Fruit fly (Drosophila melanogaster) whole organism, embryonic: ENCODE measurements around the gene dbo.

Source experiments
- Abd-B ChIP-seq: fragments of 200-800 bp; sonication (Bioruptor generic); optimal IDR thresholded peaks from 2 replicates; lab custom pipeline; 2018; ENCODE audit warnings: missing biosample characterization, mild to moderate bottlenecking, missing genetic modification characterization, moderate library complexity
- CG1024 ChIP-seq: fragments of 200-800 bp; sonication (Bioruptor generic); IDR thresholded peaks from 2 replicates; pipeline ENCODE4 v1.3.6; 2022; ENCODE audit warnings: missing biosample characterization, missing genetic modification characterization
- CG10366 ChIP-seq: fragments of 200-800 bp; sonication (Bioruptor generic); IDR thresholded peaks from 2 replicates; pipeline ENCODE4 v1.3.6; 2022; ENCODE audit warnings: missing biosample characterization, missing genetic modification characterization
- CG10979 ChIP-seq: fragments of 200-800 bp; sonication (Bioruptor generic); optimal IDR thresholded peaks from 2 replicates; lab custom pipeline; 2018; ENCODE audit warnings: missing biosample characterization, mild to moderate bottlenecking, missing genetic modification characterization, moderate library complexity
- CG11093 ChIP-seq: fragments of 200-800 bp; sonication (Bioruptor generic); IDR thresholded peaks from 3 replicates; pipeline ENCODE4 v1.3.6; 2022; ENCODE audit warnings: missing biosample characterization, missing genetic modification characterization
- CG13424 ChIP-seq: fragments of 200-800 bp; sonication (Bioruptor generic); optimal IDR thresholded peaks from 2 replicates; lab custom pipeline; 2019; ENCODE audit warnings: missing biosample characterization, mild to moderate bottlenecking, missing genetic modification characterization, moderate library complexity
- CG14710 ChIP-seq: fragments of 200-800 bp; sonication (Bioruptor generic); optimal IDR thresholded peaks from 3 replicates; lab custom pipeline; 2019; ENCODE audit warnings: missing biosample characterization, mild to moderate bottlenecking, missing genetic modification characterization, moderate library complexity
- CG15073 ChIP-seq: fragments of 200-800 bp; sonication (Bioruptor generic); optimal IDR thresholded peaks from 2 replicates; lab custom pipeline; 2016; ENCODE audit warnings: missing biosample characterization, missing genetic modification characterization
- CG15269 ChIP-seq: fragments of 200-800 bp; sonication (Bioruptor generic); optimal IDR thresholded peaks from 2 replicates; lab custom pipeline; 2018; ENCODE audit warnings: missing biosample characterization, mild to moderate bottlenecking, missing genetic modification characterization, moderate library complexity
- CG1647 ChIP-seq: fragments of 200-800 bp; sonication (Bioruptor generic); optimal IDR thresholded peaks from 3 replicates; lab custom pipeline; 2016; ENCODE audit warnings: missing biosample characterization, missing genetic modification characterization
- CG17186 ChIP-seq: fragments of 200-800 bp; sonication (Bioruptor generic); optimal IDR thresholded peaks from 3 replicates; lab custom pipeline; 2017; ENCODE audit warnings: missing biosample characterization, missing genetic modification reagents, missing genetic modification characterization
- CG17328 ChIP-seq: fragments of 200-800 bp; sonication (Bioruptor generic); IDR thresholded peaks from 2 replicates; pipeline ENCODE4 v1.3.6; 2022; ENCODE audit warnings: missing biosample characterization, missing genetic modification characterization
- CG17385 ChIP-seq: fragments of 200-800 bp; sonication (Bioruptor generic); optimal IDR thresholded peaks from 3 replicates; lab custom pipeline; 2018; ENCODE audit warnings: missing biosample characterization, mild to moderate bottlenecking, missing genetic modification characterization
- CG2199 ChIP-seq: fragments of 200-800 bp; sonication (Bioruptor generic); IDR thresholded peaks from 3 replicates; pipeline ENCODE4 v1.3.6; 2022; ENCODE audit warnings: missing biosample characterization, missing genetic modification characterization
- CG7987 ChIP-seq: fragments of 200-800 bp; sonication (Bioruptor generic); optimal IDR thresholded peaks from 2 replicates; lab custom pipeline; 2018; ENCODE audit warnings: missing biosample characterization, mild to moderate bottlenecking, missing genetic modification characterization, moderate library complexity
- CG9437 ChIP-seq: fragments of 200-800 bp; sonication (Bioruptor generic); optimal IDR thresholded peaks from 2 replicates; lab custom pipeline; 2018; ENCODE audit warnings: missing biosample characterization, mild to moderate bottlenecking, missing genetic modification characterization
- Dad ChIP-seq: fragments of 200-800 bp; sonication (Bioruptor generic); optimal IDR thresholded peaks from 3 replicates; lab custom pipeline; 2016; ENCODE audit warnings: missing biosample characterization, missing genetic modification characterization
- Drgx ChIP-seq: fragments of 200-800 bp; sonication (Bioruptor generic); IDR thresholded peaks from 2 replicates; pipeline ENCODE4 v1.3.6; 2022; ENCODE audit warnings: missing biosample characterization, missing genetic modification characterization
- ERR ChIP-seq: fragments of 200-800 bp; sonication (Bioruptor generic); optimal IDR thresholded peaks from 2 replicates; lab custom pipeline; 2016; ENCODE audit warnings: missing biosample characterization, missing genetic modification characterization
- HLH54F ChIP-seq: fragments of 200-800 bp; sonication (Bioruptor generic); optimal IDR thresholded peaks from 3 replicates; lab custom pipeline; 2016; ENCODE audit warnings: missing biosample characterization, missing genetic modification characterization
- HmgZ ChIP-seq: fragments of 200-800 bp; sonication (Bioruptor generic); optimal IDR thresholded peaks from 2 replicates; lab custom pipeline; 2018; ENCODE audit warnings: missing biosample characterization, mild to moderate bottlenecking, missing genetic modification characterization
- Ravus ChIP-seq: fragments of 200-800 bp; sonication (Bioruptor generic); IDR thresholded peaks from 2 replicates; pipeline ENCODE4 v1.3.6; 2022; ENCODE audit warnings: missing biosample characterization, missing genetic modification characterization
- Rx ChIP-seq: fragments of 200-800 bp; sonication (Bioruptor generic); IDR thresholded peaks from 2 replicates; pipeline ENCODE4 v1.3.6; 2022; ENCODE audit warnings: missing biosample characterization, missing genetic modification characterization
- Taf1 ChIP-seq: fragments of 200-800 bp; sonication (Bioruptor generic); IDR thresholded peaks from 2 replicates; pipeline ENCODE4 v1.3.6; 2022; ENCODE audit warnings: missing biosample characterization, missing genetic modification characterization
- Trl ChIP-seq, 3 experiments: fragments of >200 bp in 2 of 3; fragments of 200-800 bp in 1 of 3; sonication (Bioruptor generic) in 1 of 3; optimal IDR thresholded peaks; 2 replicates in 1 of 3; 3 replicates in 2 of 3; lab custom pipeline; 2016 to 2017; ENCODE audit warnings: missing biosample characterization in 1 of 3, missing genetic modification characterization in 1 of 3
- Usf ChIP-seq: fragments of 200-800 bp; sonication (Bioruptor generic); optimal IDR thresholded peaks from 2 replicates; lab custom pipeline; 2017; ENCODE audit warnings: missing genotype, missing biosample characterization, missing genetic modification characterization
- abd-A ChIP-seq: fragments of 200-800 bp; sonication (Bioruptor generic); optimal IDR thresholded peaks from 3 replicates; lab custom pipeline; 2019; ENCODE audit warnings: missing biosample characterization, mild to moderate bottlenecking, missing genetic modification characterization, moderate library complexity
- ase ChIP-seq: fragments of 200-800 bp; sonication (Bioruptor generic); IDR thresholded peaks from 3 replicates; pipeline ENCODE4 v1.3.6; 2022; ENCODE audit warnings: missing biosample characterization, missing genetic modification characterization
- ash1 ChIP-seq: fragments of 200-800 bp; sonication (Bioruptor generic); optimal IDR thresholded peaks from 2 replicates; lab custom pipeline; 2018; ENCODE audit warnings: missing biosample characterization, mild to moderate bottlenecking, missing genetic modification characterization
- bab2 ChIP-seq: fragments of 200-800 bp; sonication (Bioruptor generic); optimal IDR thresholded peaks from 2 replicates; lab custom pipeline; 2016; ENCODE audit warnings: missing biosample characterization, missing genetic modification characterization
- br ChIP-seq: fragments of >200 bp; optimal IDR thresholded peaks from 2 replicates; lab custom pipeline; 2017
- cg ChIP-seq: fragments of 200-800 bp; sonication (Bioruptor generic); optimal IDR thresholded peaks from 3 replicates; lab custom pipeline; 2019; ENCODE audit warnings: missing biosample characterization, mild to moderate bottlenecking, missing genetic modification characterization, moderate library complexity
- chinmo ChIP-seq: fragments of 200-800 bp; sonication (Bioruptor generic); IDR thresholded peaks from 4 replicates; pipeline ENCODE4 v1.3.6; 2022; ENCODE audit warnings: missing biosample characterization, missing genetic modification characterization; ENCODE audit not compliant: partially characterized antibody
- dm ChIP-seq: fragments of 200-800 bp; sonication (Bioruptor generic); optimal IDR thresholded peaks from 3 replicates; lab custom pipeline; 2016; ENCODE audit warnings: missing biosample characterization, missing genetic modification characterization
- dmrt99B ChIP-seq: fragments of 200-800 bp; sonication (Bioruptor generic); optimal IDR thresholded peaks from 2 replicates; lab custom pipeline; 2018; ENCODE audit warnings: missing biosample characterization, mild to moderate bottlenecking, missing genetic modification characterization, moderate library complexity
- grau ChIP-seq: fragments of 200-800 bp; optimal IDR thresholded peaks from 3 replicates; lab custom pipeline; 2019; ENCODE audit warnings: missing biosample characterization, mild to moderate bottlenecking, missing genetic modification characterization, moderate library complexity
- inv ChIP-seq: fragments of 200-800 bp; sonication (Bioruptor generic); IDR thresholded peaks from 2 replicates; pipeline ENCODE4 v1.3.6; 2022; ENCODE audit warnings: missing biosample characterization, missing genetic modification characterization; ENCODE audit not compliant: partially characterized antibody
- ken ChIP-seq: fragments of 200-800 bp; sonication (Bioruptor generic); IDR thresholded peaks from 3 replicates; pipeline ENCODE4 v1.3.6; 2022; ENCODE audit warnings: missing biosample characterization, missing genetic modification characterization
- kni ChIP-seq: fragments of 200-800 bp; sonication (Bioruptor generic); optimal IDR thresholded peaks from 3 replicates; lab custom pipeline; 2017; ENCODE audit warnings: mild to moderate bottlenecking, missing biosample characterization, missing genetic modification reagents, missing genetic modification characterization
- mld ChIP-seq: fragments of 200-800 bp; sonication (Bioruptor generic); IDR thresholded peaks from 3 replicates; pipeline ENCODE4 v1.3.6; 2022; ENCODE audit warnings: missing biosample characterization, missing genetic modification characterization; ENCODE audit not compliant: partially characterized antibody
- pan ChIP-seq, 4 experiments: fragments of >200 bp in 3 of 4; fragments of 200-800 bp in 1 of 4; sonication (Bioruptor generic) in 1 of 4; optimal IDR thresholded peaks in 3 of 4; IDR thresholded peaks in 1 of 4; 2 replicates each; pipeline versions ENCODE4 v1.3.6 to Lab custom; 2017 to 2022; ENCODE audit warnings: missing biosample characterization in 2 of 4, missing genetic modification characterization in 2 of 4, mixed read lengths in 1 of 4
- prd ChIP-seq, 3 experiments: fragments of >200 bp in 2 of 3; fragments of 200-800 bp in 1 of 3; sonication (Bioruptor generic) in 1 of 3; optimal IDR thresholded peaks in 2 of 3; IDR thresholded peaks in 1 of 3; 2 replicates in 2 of 3; 3 replicates in 1 of 3; pipeline versions ENCODE4 v1.3.6 to Lab custom; 2017 to 2022; ENCODE audit warnings: missing biosample characterization in 1 of 3, missing genetic modification characterization in 1 of 3
- ranshi ChIP-seq: fragments of 200-800 bp; sonication (Bioruptor generic); IDR thresholded peaks from 2 replicates; pipeline ENCODE4 v1.3.6; 2022; ENCODE audit warnings: missing biosample characterization, missing genetic modification characterization
- row ChIP-seq: fragments of 200-800 bp; sonication (Bioruptor generic); IDR thresholded peaks from 3 replicates; pipeline ENCODE4 v1.3.6; 2022; ENCODE audit warnings: missing biosample characterization, missing genetic modification characterization
- sd ChIP-seq: fragments of 200-800 bp; sonication (Bioruptor generic); optimal IDR thresholded peaks from 3 replicates; lab custom pipeline; 2018; ENCODE audit warnings: missing biosample characterization, mild to moderate bottlenecking, missing genetic modification characterization, moderate library complexity
- stc ChIP-seq: fragments of 200-800 bp; sonication (Bioruptor generic); IDR thresholded peaks from 2 replicates; pipeline ENCODE4 v1.3.6; 2022; ENCODE audit warnings: missing biosample characterization, missing genetic modification characterization
- sug ChIP-seq: fragments of 200-800 bp; optimal IDR thresholded peaks from 2 replicates; lab custom pipeline; 2019; ENCODE audit warnings: missing biosample characterization, mild to moderate bottlenecking, missing genetic modification characterization, moderate library complexity
- tap ChIP-seq: fragments of 200-800 bp; optimal IDR thresholded peaks from 3 replicates; lab custom pipeline; 2019; ENCODE audit warnings: missing biosample characterization, mild to moderate bottlenecking, missing genetic modification characterization, moderate library complexity
- ttk ChIP-seq: fragments of 200-800 bp; sonication (Bioruptor generic); IDR thresholded peaks from 2 replicates; pipeline ENCODE4 v2.1.2; 2022; ENCODE audit warnings: missing biosample characterization, missing genetic modification characterization
- tup ChIP-seq: fragments of 200-800 bp; sonication (Bioruptor generic); optimal IDR thresholded peaks from 2 replicates; lab custom pipeline; 2016; ENCODE audit warnings: missing biosample characterization, mild to moderate bottlenecking, missing genetic modification characterization, moderate library complexity

Gene dbo

dm6 chr3L:15824537-15824936 lies 2.2 kb upstream of the dbo start (continued):
- no peak for TF ChIP-seq CG15269 (tag; lab: Kevin White, UChicago)
- TF ChIP-seq CG7987 (GFP tag; lab: Kevin White, UChicago): no peak
- TF ChIP-seq br: no peak
- TF ChIP-seq CG17385 (GFP tag; lab: Kevin White, UChicago): no peak
- TF ChIP-seq CG1024 (GFP tag; lab: Robert Waterston, UW): 0 out of 2 replicates have a peak, but pooled peaks have one; percentile 36
- TF ChIP-seq Drgx (GFP tag; lab: Robert Waterston, UW): peak; percentile 57
- TF ChIP-seq dmrt99B (tag; lab: Kevin White, UChicago): no peak
- TF ChIP-seq sd (tag; lab: Kevin White, UChicago): peak; percentile 46
- TF ChIP-seq prd (optimal IDR thresholded peaks at IDR 0.05; lab: Kevin White, UChicago): no peak
- no peak for TF ChIP-seq prd (GFP tag; IDR thresholded peaks at IDR 0.05; lab: Robert Waterston, UW)
- TF ChIP-seq ken: 0 out of 3 replicates have a peak, but pooled peaks have one; percentile 25
- TF ChIP-seq CG13424 (tag; lab: Kevin White, UChicago): no peak
- no peak for TF ChIP-seq ttk (GFP tag; lab: Robert Waterston, UW)
- TF ChIP-seq Usf (GFP tag; lab: Kevin White, UChicago): no peak
- TF ChIP-seq CG1647 (GFP tag; lab: Kevin White, UChicago): no peak
- TF ChIP-seq CG10979 (tag; lab: Kevin White, UChicago): peak; percentile 2
- peak; percentile 1 for TF ChIP-seq ash1 (GFP tag; lab: Kevin White, UChicago)
- TF ChIP-seq abd-A (tag; lab: Kevin White, UChicago): no peak
- no peak for TF ChIP-seq CG10366
- peak; percentile 55 for TF ChIP-seq cg (GFP tag; lab: Kevin White, UChicago)
- TF ChIP-seq sug (tag; lab: Kevin White, UChicago): no peak
- no peak for TF ChIP-seq CG14710
- no peak for TF ChIP-seq Trl (optimal IDR thresholded peaks at IDR 0.05; lab: Kevin White, UChicago)
- no peak for TF ChIP-seq Trl (GFP tag; optimal IDR thresholded peaks at IDR 0.05; lab: Kevin White, UChicago)
- TF ChIP-seq HLH54F: no peak
- no peak for TF ChIP-seq stc (GFP tag; lab: Robert Waterston, UW)
- TF ChIP-seq Ravus (GFP tag; lab: Robert Waterston, UW): no peak
- TF ChIP-seq mld (GFP tag; lab: Robert Waterston, UW): no peak
- TF ChIP-seq kni (GFP tag; lab: Kevin White, UChicago): peak; percentile 36
- no peak for TF ChIP-seq tup (GFP tag; lab: Kevin White, UChicago)
- TF ChIP-seq CG17186 (GFP tag; lab: Kevin White, UChicago): no peak
- no peak for TF ChIP-seq Rx (GFP tag; lab: Robert Waterston, UW)
- peak; percentile 86 for TF ChIP-seq grau (tag; lab: Kevin White, UChicago)
- TF ChIP-seq CG17328 (GFP tag; lab: Robert Waterston, UW): 0 out of 2 replicates have a peak, but pooled peaks have one; percentile 4
- no peak for TF ChIP-seq tap (tag; lab: Kevin White, UChicago)
- TF ChIP-seq dm: no peak
- peak; percentile 22; the same call in 1 of the 3 replicates for TF ChIP-seq row (GFP tag; lab: Robert Waterston, UW)
- no peak for TF ChIP-seq CG9437 (GFP tag; lab: Kevin White, UChicago)
- TF ChIP-seq Dad (GFP tag; lab: Kevin White, UChicago): no peak
- TF ChIP-seq chinmo: 0 out of 4 replicates have a peak, but pooled peaks have one; percentile 80
- TF ChIP-seq ranshi (GFP tag; lab: Robert Waterston, UW): no peak
- no peak for TF ChIP-seq CG15073 (GFP tag; lab: Kevin White, UChicago)
- no peak for TF ChIP-seq pan (optimal IDR thresholded peaks at IDR 0.05; lab: Kevin White, UChicago)
- TF ChIP-seq pan (GFP tag; optimal IDR thresholded peaks at IDR 0.05 in 1 of 2, IDR thresholded peaks at IDR 0.05 in 1 of 2): no peak
- TF ChIP-seq ase: no peak
- TF ChIP-seq bab2 (GFP tag; lab: Kevin White, UChicago): no peak
- no peak for TF ChIP-seq Abd-B
- peak; percentile 89; the same call in 2 of the 3 replicates for TF ChIP-seq CG2199 (GFP tag; lab: Robert Waterston, UW)
- peak; percentile 17 for TF ChIP-seq HmgZ (tag; lab: Kevin White, UChicago)
- TF ChIP-seq inv (GFP tag; lab: Robert Waterston, UW): 0 out of 2 replicates have a peak, but pooled peaks have one; percentile 6
- TF ChIP-seq CG11093 (GFP tag; lab: Robert Waterston, UW): no peak
- TF ChIP-seq Taf1: no peak
- TF ChIP-seq ERR (GFP tag; lab: Kevin White, UChicago): peak; percentile 10
